Fruit fly (Drosophila melanogaster) whole organism, adult: Measurements from ENCODE around the gene CG31957.

Experiments
- CG11617 ChIP-seq: fragments of 200-800 bp; sonication (Bioruptor generic); optimal IDR thresholded peaks from 2 replicates; lab custom pipeline; 2017; ENCODE audit warnings: mild to moderate bottlenecking, missing biosample characterization, missing genetic modification reagents, missing genetic modification characterization
- CG12768 ChIP-seq: fragments of 200-800 bp; sonication (Bioruptor generic); optimal IDR thresholded peaks from 2 replicates; lab custom pipeline; 2017; ENCODE audit warnings: missing biosample characterization, missing genetic modification characterization, mild to moderate bottlenecking, moderate library complexity, missing genetic modification reagents
- CG14711 ChIP-seq: fragments of 200-800 bp; sonication (Bioruptor generic); optimal IDR thresholded peaks from 2 replicates; lab custom pipeline; 2018; ENCODE audit warnings: missing biosample characterization, mild to moderate bottlenecking, missing genetic modification characterization, moderate library complexity
- CG1620 ChIP-seq: fragments of 200-800 bp; sonication (Bioruptor generic); optimal IDR thresholded peaks from 2 replicates; lab custom pipeline; 2016; ENCODE audit warnings: missing biosample characterization, missing genetic modification characterization
- CG7101 ChIP-seq: fragments of 200-800 bp; sonication (Bioruptor generic); optimal IDR thresholded peaks from 2 replicates; lab custom pipeline; 2018; ENCODE audit warnings: missing biosample characterization, mild to moderate bottlenecking, missing genetic modification characterization, moderate library complexity
- Clk ChIP-seq: fragments of 200-800 bp; sonication (Bioruptor generic); optimal IDR thresholded peaks from 2 replicates; lab custom pipeline; 2017; ENCODE audit warnings: missing biosample characterization, missing genetic modification characterization
- Hr96 ChIP-seq: fragments of 200-800 bp; sonication (Bioruptor generic); optimal IDR thresholded peaks from 2 replicates; lab custom pipeline; 2016; ENCODE audit warnings: missing biosample characterization, missing genetic modification characterization
- kay ChIP-seq: fragments of 200-800 bp; sonication (Bioruptor generic); peaks from one replicate; lab custom pipeline; 2016; ENCODE audit warnings: missing biosample characterization, missing genetic modification characterization, borderline replicate concordance
- ovo ChIP-seq: fragments of 200-800 bp; sonication (Bioruptor generic); optimal IDR thresholded peaks from 2 replicates; lab custom pipeline; 2016; ENCODE audit warnings: missing biosample characterization, missing genetic modification characterization
- pad ChIP-seq: fragments of 200-800 bp; sonication (Bioruptor generic); optimal IDR thresholded peaks from 3 replicates; lab custom pipeline; 2017; ENCODE audit warnings: missing biosample characterization, missing genetic modification characterization, mild to moderate bottlenecking, moderate library complexity, missing genetic modification reagents
- tj ChIP-seq: fragments of 200-800 bp; sonication (Bioruptor generic); optimal IDR thresholded peaks from 3 replicates; lab custom pipeline; 2017; ENCODE audit warnings: missing biosample characterization, mild to moderate bottlenecking, missing genetic modification characterization, moderate library complexity
- toe ChIP-seq: fragments of 200-800 bp; sonication (Bioruptor generic); optimal IDR thresholded peaks from 2 replicates; lab custom pipeline; 2016; ENCODE audit warnings: missing biosample characterization, missing genetic modification characterization

DNA sequence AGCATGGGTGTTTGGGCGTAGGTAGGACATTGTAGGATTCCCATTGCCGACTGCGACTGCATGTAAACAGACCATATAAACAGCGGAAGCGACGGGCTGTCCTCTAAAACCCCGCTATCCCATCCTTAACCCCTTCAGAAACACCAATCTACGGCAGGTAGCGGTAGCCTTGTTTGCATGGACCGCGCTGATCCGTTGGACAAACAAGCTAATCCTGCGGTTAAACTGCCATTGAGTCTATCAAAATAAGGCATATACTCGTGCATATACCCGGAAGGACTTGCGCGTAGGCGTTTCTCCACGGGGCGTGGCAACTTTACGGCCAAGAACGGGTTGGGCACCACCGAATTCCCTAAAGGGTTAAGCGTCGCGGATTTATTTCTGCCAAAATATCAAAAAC is 38.3 kb downstream of the CG31957 start:
- TF ChIP-seq CG1620 (GFP tag; lab: Kevin White, UChicago) (no peak), toe (no peak), tj (GFP tag; lab: Kevin White, UChicago) (no peak), CG12768 (GFP tag; lab: Kevin White, UChicago) (no peak), Clk (GFP tag; lab: Kevin White, UChicago) (no peak), Hr96 (GFP tag; lab: Kevin White, UChicago) (no peak), pad (GFP tag; lab: Kevin White, UChicago) (no peak), kay (GFP tag; lab: Kevin White, UChicago) (no peak), ovo (GFP tag; lab: Kevin White, UChicago) (no peak), CG11617 (GFP tag; lab: Kevin White, UChicago) (no peak), CG14711 (tag; lab: Kevin White, UChicago) (no peak), CG7101 (tag; lab: Kevin White, UChicago) (no peak)
